Worm (Caenorhabditis elegans) whole organism, dauer: Measurements from ENCODE around the gene athp-2.

Source experiments
- unc-62 ChIP-seq: sonication (generic microtip); optimal IDR thresholded peaks from 2 replicates; lab custom pipeline; 2017; ENCODE audit warnings: missing biosample characterization, missing genetic modification reagents, missing genetic modification characterization

The athp-2 gene

ce11 chrII:4376295-4377172 lies 36.6 kb downstream of the athp-2 start, which contains the start of gene ntl-2:
ntl-2 (minus strand) TSS chrII:4376465.
- no peak for TF ChIP-seq unc-62

DNA sequence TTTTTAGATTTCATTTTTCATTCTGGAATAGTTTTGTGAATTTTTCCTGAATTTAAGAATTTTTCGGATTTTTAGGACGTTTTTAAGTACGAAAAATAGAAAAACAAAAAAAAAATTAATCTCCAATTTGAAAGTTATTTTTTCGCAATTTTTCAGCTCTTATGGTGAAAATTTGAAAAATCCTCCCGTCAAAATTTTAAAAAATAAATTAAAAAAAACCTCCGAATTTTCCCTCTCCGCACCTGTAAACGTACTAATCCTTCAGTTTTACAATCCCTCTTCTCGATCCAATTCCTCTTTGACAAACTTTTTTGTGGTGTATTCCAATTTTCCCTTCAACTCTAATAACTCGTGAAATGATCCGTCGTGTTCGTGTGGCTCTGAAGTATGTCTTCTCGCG lies 38.2 kb downstream of the athp-2 start, which contains the start of gene B0286.1:
Gene B0286.1 (plus strand): TSS at position 301 of the 400 bp plus-strand sequence.
- TF ChIP-seq unc-62, result no peak

DNA sequence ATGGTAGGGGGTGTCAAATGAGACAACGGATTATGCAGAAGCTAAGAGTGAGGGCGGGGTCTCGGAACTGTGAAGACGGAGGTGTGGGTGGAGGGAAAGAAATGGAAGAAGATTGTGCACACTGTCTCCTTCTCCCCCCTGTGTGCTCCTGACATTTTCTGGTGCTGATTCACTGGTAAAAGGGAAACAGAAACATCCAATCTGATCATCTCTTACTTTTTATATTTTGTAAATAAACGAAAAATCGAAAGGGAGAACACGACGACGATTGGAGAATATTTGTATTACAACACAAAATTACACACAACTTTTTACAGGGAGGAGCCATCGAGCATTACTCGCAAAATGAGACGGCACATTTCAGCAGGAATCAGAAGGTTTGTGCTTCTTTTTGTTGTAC lies 43.3 kb downstream of the athp-2 start, which contains the start of gene fkh-6:
Gene fkh-6 (minus strand): TSS at position 101 of the 400 bp plus-strand sequence.
- TF ChIP-seq unc-62, result no peak

- no peak for TF ChIP-seq unc-62
Observed at ce11 chrII:4391072-4391471, 51.1 kb downstream of the athp-2 start.

ce11 chrII:4392526-4393057 lies 52.6 kb downstream of the athp-2 start, which contains the start of gene mlt-7:
mlt-7 (plus strand) TSS chrII:4393007.
- no peak for TF ChIP-seq unc-62

- TF ChIP-seq unc-62, result no peak
Observed at ce11 chrII:4394438-4394837, 54.5 kb downstream of the athp-2 start.
